Worm (Caenorhabditis elegans): Measurements from ENCODE around the gene nsph-4.3.

ce11 chrIII:7558658-7559057 is 50.4 kb downstream of the nsph-4.3 start:
- TF ChIP-seq him-1 (tag; optimal IDR thresholded peaks at IDR 0.05): no peak
- no peak for TF ChIP-seq W03F9.2 (tag; optimal IDR thresholded peaks at IDR 0.05)
- no peak for TF ChIP-seq dao-5 (tag; optimal IDR thresholded peaks at IDR 0.05)
